Worm (Caenorhabditis elegans) whole organism, late embryonic: ENCODE results near the gene tebp-2.

Source experiments
- F13H6.1 ChIP-seq: sonication (generic microtip); optimal IDR thresholded peaks from 2 replicates; lab custom pipeline; 2016; ENCODE audit warnings: missing genetic modification characterization, missing compliant biosample characterization
- ceh-30 ChIP-seq: fragments of 150-350 bp; optimal IDR thresholded peaks from 2 replicates; lab custom pipeline; 2014; ENCODE audit warnings: missing biosample characterization, missing genetic modification characterization
- ceh-9 ChIP-seq: sonication (generic microtip); optimal IDR thresholded peaks from 2 replicates; lab custom pipeline; 2016; ENCODE audit warnings: mild to moderate bottlenecking, missing genetic modification characterization, inconsistent platforms, missing compliant biosample characterization
- gmeb-2 ChIP-seq: sonication (generic microtip); optimal IDR thresholded peaks from 2 replicates; lab custom pipeline; 2016; ENCODE audit warnings: missing genetic modification characterization, inconsistent platforms, missing compliant biosample characterization
- lin-11 ChIP-seq: fragments of 200-800 bp; sonication (Bioruptor generic); optimal IDR thresholded peaks from 2 replicates; lab custom pipeline; 2018; ENCODE audit warnings: mild to moderate bottlenecking, missing genetic modification characterization, missing compliant biosample characterization
- pag-3 ChIP-seq: sonication (generic microtip); optimal IDR thresholded peaks from 2 replicates; lab custom pipeline; 2016; ENCODE audit warnings: missing compliant biosample characterization, missing genetic modification characterization, borderline replicate concordance

ce11 chrIV:5502610-5503009 is 38.8 kb upstream of the tebp-2 start:
- TF ChIP-seq ceh-9 (tag; lab: Kevin White, UChicago) (no peak), pag-3 (tag; lab: Kevin White, UChicago) (no peak), lin-11 (tag; lab: Kevin White, UChicago) (no peak), F13H6.1 (no peak), gmeb-2 (tag; lab: Kevin White, UChicago) (no peak), ceh-30 (tag; lab: Kevin White, UChicago) (no peak)
